Fruit fly (Drosophila melanogaster) whole organism, embryonic: ENCODE measurements around the gene CG9737.

Source experiments
- Dll ChIP-seq: fragments of 200-800 bp; sonication (Bioruptor generic); IDR thresholded peaks from 4 replicates; pipeline ENCODE4 v1.3.6; 2022; ENCODE audit warnings: missing biosample characterization, missing genetic modification characterization; ENCODE audit not compliant: partially characterized antibody
- pfk ChIP-seq: fragments of 200-800 bp; sonication (Bioruptor generic); optimal IDR thresholded peaks from 2 replicates; lab custom pipeline; 2018; ENCODE audit warnings: missing biosample characterization, mild to moderate bottlenecking, missing genetic modification characterization, moderate library complexity

dm6 chr3R:30286347-30286746 is 43.2 kb upstream of the CG9737 start:
- TF ChIP-seq pfk (GFP tag; lab: Kevin White, UChicago) (no peak), Dll (GFP tag; lab: Robert Waterston, UW) (no peak)
